Fruit fly (Drosophila melanogaster) whole organism, embryonic: ENCODE data around the gene CG6470.

Source experiments
- B-H1 ChIP-seq: fragments of 200-800 bp; sonication (Bioruptor generic); IDR thresholded peaks from 3 replicates; pipeline ENCODE4 v1.3.6; 2022; ENCODE audit warnings: missing biosample characterization, missing genetic modification characterization
- CG10543 ChIP-seq: fragments of 200-800 bp; sonication (Bioruptor generic); optimal IDR thresholded peaks from 3 replicates; lab custom pipeline; 2017; ENCODE audit warnings: missing biosample characterization, mild to moderate bottlenecking, missing genetic modification characterization, moderate library complexity
- CG15514 ChIP-seq: fragments of 200-800 bp; sonication (Bioruptor generic); optimal IDR thresholded peaks from 3 replicates; lab custom pipeline; 2017; ENCODE audit warnings: missing biosample characterization, missing genetic modification characterization, mild to moderate bottlenecking, moderate library complexity, missing genetic modification reagents
- CG15601 ChIP-seq: fragments of 200-800 bp; sonication (Bioruptor generic); optimal IDR thresholded peaks from 3 replicates; lab custom pipeline; 2019; ENCODE audit warnings: missing biosample characterization, mild to moderate bottlenecking, missing genetic modification characterization, moderate library complexity
- CG1602 ChIP-seq: fragments of 200-800 bp; sonication (Bioruptor generic); optimal IDR thresholded peaks from 3 replicates; lab custom pipeline; 2016; ENCODE audit warnings: missing biosample characterization, missing genetic modification characterization
- CG1603 ChIP-seq: fragments of 200-800 bp; sonication (Bioruptor generic); optimal IDR thresholded peaks from 2 replicates; lab custom pipeline; 2019; ENCODE audit warnings: missing biosample characterization, mild to moderate bottlenecking, missing genetic modification characterization, moderate library complexity
- CG1647 ChIP-seq: fragments of 200-800 bp; sonication (Bioruptor generic); optimal IDR thresholded peaks from 3 replicates; lab custom pipeline; 2016; ENCODE audit warnings: missing biosample characterization, missing genetic modification characterization
- CG17328 ChIP-seq: fragments of 200-800 bp; sonication (Bioruptor generic); IDR thresholded peaks from 2 replicates; pipeline ENCODE4 v1.3.6; 2022; ENCODE audit warnings: missing biosample characterization, missing genetic modification characterization
- CG17359 ChIP-seq: fragments of 200-800 bp; sonication (Bioruptor generic); optimal IDR thresholded peaks from 3 replicates; lab custom pipeline; 2018; ENCODE audit warnings: missing biosample characterization, mild to moderate bottlenecking, missing genetic modification characterization, moderate library complexity
- CG17385 ChIP-seq: fragments of 200-800 bp; sonication (Bioruptor generic); optimal IDR thresholded peaks from 3 replicates; lab custom pipeline; 2018; ENCODE audit warnings: missing biosample characterization, mild to moderate bottlenecking, missing genetic modification characterization
- CG17829 ChIP-seq: fragments of 200-800 bp; optimal IDR thresholded peaks from 2 replicates; lab custom pipeline; 2019; ENCODE audit warnings: missing biosample characterization, mild to moderate bottlenecking, missing genetic modification characterization, moderate library complexity
- CG18262 ChIP-seq: fragments of 200-800 bp; optimal IDR thresholded peaks from 3 replicates; lab custom pipeline; 2019; ENCODE audit warnings: missing biosample characterization, mild to moderate bottlenecking, missing genetic modification characterization, moderate library complexity
- CG18764 ChIP-seq: fragments of 200-800 bp; sonication (Bioruptor generic); optimal IDR thresholded peaks from 3 replicates; lab custom pipeline; 2016; ENCODE audit warnings: missing biosample characterization, missing genetic modification characterization
- CG3065 ChIP-seq: fragments of 200-800 bp; sonication (Bioruptor generic); optimal IDR thresholded peaks from 2 replicates; lab custom pipeline; 2016; ENCODE audit warnings: missing biosample characterization, missing genetic modification characterization
- CG34422 ChIP-seq: fragments of 200-800 bp; sonication (Bioruptor generic); IDR thresholded peaks from 3 replicates; pipeline ENCODE4 v1.3.6; 2022; ENCODE audit warnings: missing biosample characterization, missing genetic modification characterization
- CG6654 ChIP-seq: fragments of 200-800 bp; sonication (Bioruptor generic); optimal IDR thresholded peaks from 2 replicates; lab custom pipeline; 2017; ENCODE audit warnings: missing biosample characterization, mild to moderate bottlenecking, missing genetic modification characterization
- CG6791 ChIP-seq: fragments of 200-800 bp; sonication (Bioruptor generic); IDR thresholded peaks from 3 replicates; pipeline ENCODE4 v1.3.6; 2022; ENCODE audit warnings: missing biosample characterization, missing genetic modification characterization; ENCODE audit not compliant: partially characterized antibody
- CG8924 ChIP-seq: fragments of 200-800 bp; optimal IDR thresholded peaks from 3 replicates; lab custom pipeline; 2019; ENCODE audit warnings: missing biosample characterization, mild to moderate bottlenecking, missing genetic modification characterization, moderate library complexity
- D19A ChIP-seq: fragments of 200-800 bp; optimal IDR thresholded peaks from 3 replicates; lab custom pipeline; 2019; ENCODE audit warnings: missing biosample characterization, mild to moderate bottlenecking, missing genetic modification characterization, moderate library complexity
- Deaf1 ChIP-seq: fragments of 200-800 bp; optimal IDR thresholded peaks from 3 replicates; lab custom pipeline; 2019; ENCODE audit warnings: missing biosample characterization, mild to moderate bottlenecking, missing genetic modification characterization, moderate library complexity
- Dip2 ChIP-seq: fragments of 200-800 bp; sonication (Bioruptor generic); IDR thresholded peaks from 2 replicates; pipeline ENCODE4 v1.3.6; 2022; ENCODE audit warnings: missing biosample characterization, missing genetic modification characterization
- Dll ChIP-seq: fragments of 200-800 bp; sonication (Bioruptor generic); IDR thresholded peaks from 4 replicates; pipeline ENCODE4 v1.3.6; 2022; ENCODE audit warnings: missing biosample characterization, missing genetic modification characterization; ENCODE audit not compliant: partially characterized antibody
- Doc2 ChIP-seq: fragments of 200-800 bp; sonication (Bioruptor generic); IDR thresholded peaks from 2 replicates; pipeline ENCODE4 v1.3.6; 2022; ENCODE audit warnings: missing biosample characterization, missing genetic modification characterization
- Dref ChIP-seq: fragments of 200-800 bp; sonication (Bioruptor generic); IDR thresholded peaks from 2 replicates; pipeline ENCODE4 v1.3.6; 2022; ENCODE audit warnings: missing biosample characterization, missing genetic modification characterization
- Eip74EF ChIP-seq, 2 experiments: fragments of 200-800 bp in 1 of 2; fragments of >200 bp in 1 of 2; sonication (Bioruptor generic) in 1 of 2; optimal IDR thresholded peaks; 2 replicates each; lab custom pipeline; 2017 to 2019; ENCODE audit warnings: missing biosample characterization in 2 of 2, missing genetic modification characterization in 2 of 2, mild to moderate bottlenecking in 1 of 2, moderate library complexity in 1 of 2
- Myb ChIP-seq: fragments of 200-800 bp; sonication (Bioruptor generic); optimal IDR thresholded peaks from 2 replicates; lab custom pipeline; 2016; ENCODE audit warnings: missing biosample characterization, missing genetic modification characterization
- NC2β ChIP-seq: fragments of 200-800 bp; sonication (Bioruptor generic); optimal IDR thresholded peaks from 2 replicates; lab custom pipeline; 2016; ENCODE audit warnings: missing biosample characterization, missing genetic modification characterization
- Nf-YB ChIP-seq: fragments of 200-800 bp; sonication (Bioruptor generic); optimal IDR thresholded peaks from 3 replicates; lab custom pipeline; 2019; ENCODE audit warnings: missing biosample characterization, mild to moderate bottlenecking, missing genetic modification characterization, moderate library complexity
- Nf-YC ChIP-seq: fragments of 200-800 bp; optimal IDR thresholded peaks from 3 replicates; lab custom pipeline; 2019; ENCODE audit warnings: missing biosample characterization, mild to moderate bottlenecking, missing genetic modification characterization, moderate library complexity
- Sry-δ ChIP-seq: fragments of 200-800 bp; sonication (Bioruptor generic); optimal IDR thresholded peaks from 2 replicates; lab custom pipeline; 2016; ENCODE audit warnings: missing biosample characterization, missing genetic modification characterization
- Stat92E ChIP-seq, 3 experiments: fragments of >200 bp in 2 of 3; fragments of 200-800 bp in 1 of 3; sonication (Bioruptor generic) in 1 of 3; optimal IDR thresholded peaks; 2 replicates each; lab custom pipeline; 2017 to 2019; ENCODE audit warnings: missing biosample characterization in 3 of 3, missing genetic modification characterization in 3 of 3, mild to moderate bottlenecking in 1 of 3, moderate library complexity in 1 of 3
- YL-1 ChIP-seq: fragments of 200-800 bp; sonication (Bioruptor generic); optimal IDR thresholded peaks from 3 replicates; lab custom pipeline; 2017; ENCODE audit warnings: missing biosample characterization, mild to moderate bottlenecking, missing genetic modification characterization
- bbx ChIP-seq: fragments of 200-800 bp; sonication (Bioruptor generic); IDR thresholded peaks from 2 replicates; pipeline ENCODE4 v1.3.6; 2022; ENCODE audit warnings: missing biosample characterization, missing genetic modification characterization; ENCODE audit not compliant: partially characterized antibody
- danr ChIP-seq: fragments of 200-800 bp; sonication (Bioruptor generic); IDR thresholded peaks from 2 replicates; pipeline ENCODE4 v1.3.6; 2022; ENCODE audit warnings: missing biosample characterization, missing genetic modification characterization
- gsb-n ChIP-seq: fragments of 200-800 bp; sonication (Bioruptor generic); optimal IDR thresholded peaks from 3 replicates; lab custom pipeline; 2018; ENCODE audit warnings: missing biosample characterization, mild to moderate bottlenecking, missing genetic modification characterization
- hkb ChIP-seq, 2 experiments: fragments of 200-800 bp in 1 of 2; fragments of >200 bp in 1 of 2; sonication (Bioruptor generic) in 1 of 2; IDR thresholded peaks in 1 of 2; optimal IDR thresholded peaks in 1 of 2; 2 replicates each; pipeline versions ENCODE4 v1.3.6 to Lab custom; 2017 to 2022; ENCODE audit warnings: missing biosample characterization in 1 of 2, missing genetic modification characterization in 1 of 2
- insv ChIP-seq, 2 experiments: fragments of 200-800 bp; sonication (Bioruptor generic); optimal IDR thresholded peaks; 3 replicates each; lab custom pipeline; 2016 to 2018; ENCODE audit warnings: missing biosample characterization in 2 of 2, missing genetic modification characterization in 2 of 2
- kni ChIP-seq: fragments of 200-800 bp; sonication (Bioruptor generic); optimal IDR thresholded peaks from 3 replicates; lab custom pipeline; 2017; ENCODE audit warnings: mild to moderate bottlenecking, missing biosample characterization, missing genetic modification reagents, missing genetic modification characterization
- oc ChIP-seq: fragments of 200-800 bp; sonication (Bioruptor generic); optimal IDR thresholded peaks from 2 replicates; lab custom pipeline; 2018; ENCODE audit warnings: missing biosample characterization, mild to moderate bottlenecking, missing genetic modification characterization, moderate library complexity
- scrt ChIP-seq: fragments of 200-800 bp; sonication (Bioruptor generic); optimal IDR thresholded peaks from 2 replicates; lab custom pipeline; 2018; ENCODE audit warnings: missing biosample characterization, mild to moderate bottlenecking, missing genetic modification characterization, moderate library complexity
- seq ChIP-seq: fragments of 200-800 bp; sonication (Bioruptor generic); IDR thresholded peaks from 2 replicates; pipeline ENCODE4 v1.3.6; 2022; ENCODE audit warnings: missing biosample characterization, missing genetic modification characterization
- sqz ChIP-seq: fragments of 200-800 bp; sonication (Bioruptor generic); optimal IDR thresholded peaks from 3 replicates; lab custom pipeline; 2018; ENCODE audit warnings: missing biosample characterization, mild to moderate bottlenecking, missing genetic modification characterization
- wek ChIP-seq: fragments of 200-800 bp; sonication (Bioruptor generic); optimal IDR thresholded peaks from 3 replicates; lab custom pipeline; 2018; ENCODE audit warnings: missing biosample characterization, mild to moderate bottlenecking, missing genetic modification characterization, moderate library complexity
- zen2 ChIP-seq: fragments of 200-800 bp; sonication (Bioruptor generic); IDR thresholded peaks from 3 replicates; pipeline ENCODE4 v1.3.6; 2022; ENCODE audit warnings: missing biosample characterization, missing genetic modification characterization; ENCODE audit not compliant: partially characterized antibody

Gene CG6470

DNA sequence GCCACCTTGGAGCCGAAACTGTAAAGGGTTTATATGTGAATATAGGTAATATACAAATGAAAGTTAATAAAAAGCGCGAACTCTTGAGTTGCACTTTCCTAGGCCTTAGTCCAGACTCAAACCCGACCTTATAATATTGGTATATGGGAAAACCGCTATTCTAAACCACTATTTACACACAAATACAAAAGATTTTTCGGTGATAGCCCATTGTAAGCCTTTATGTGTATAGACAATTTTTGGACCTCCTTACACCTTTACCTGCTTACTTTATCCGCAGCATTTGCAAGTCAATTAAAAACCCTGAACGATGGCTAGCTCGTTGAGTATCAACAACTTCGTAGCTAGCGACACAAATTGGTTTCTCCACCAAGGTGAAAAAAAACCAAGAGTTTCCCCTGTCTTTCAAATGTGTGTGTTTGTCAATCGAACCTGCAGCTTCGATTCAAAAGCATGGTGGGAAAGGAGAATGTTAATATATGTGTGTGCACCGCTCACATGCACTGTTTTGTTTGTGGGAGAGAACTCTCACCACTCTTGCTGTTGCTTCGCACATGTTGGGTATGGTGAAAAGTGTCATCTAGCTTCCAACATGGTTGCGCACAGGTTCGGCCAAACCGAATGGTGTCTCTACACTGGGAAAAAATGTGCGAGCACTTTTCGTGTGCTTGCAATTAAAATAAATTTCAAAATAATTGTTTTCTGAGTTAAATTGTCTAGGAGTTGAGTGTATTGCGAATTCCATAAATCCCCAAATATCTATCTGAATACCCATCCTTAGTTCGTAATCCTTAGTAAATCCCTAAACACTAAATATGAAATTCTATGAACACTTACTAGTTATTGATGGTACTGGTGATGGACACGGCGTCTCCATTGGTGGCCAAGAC, 7.8 kb downstream of the CG6470 start (continued):
- TF ChIP-seq hkb (optimal IDR thresholded peaks at IDR 0.05; lab: Kevin White, UChicago) = no peak
- TF ChIP-seq hkb (GFP tag; IDR thresholded peaks at IDR 0.05; lab: Robert Waterston, UW) = peak; percentile 95
- TF ChIP-seq gsb-n (tag; lab: Kevin White, UChicago) = peak; percentile 49
- peak; percentile 10; the same call in 1 of the 2 replicates for TF ChIP-seq danr
- no peak for TF ChIP-seq Dll
- TF ChIP-seq Myb = peak; percentile 49

DNA sequence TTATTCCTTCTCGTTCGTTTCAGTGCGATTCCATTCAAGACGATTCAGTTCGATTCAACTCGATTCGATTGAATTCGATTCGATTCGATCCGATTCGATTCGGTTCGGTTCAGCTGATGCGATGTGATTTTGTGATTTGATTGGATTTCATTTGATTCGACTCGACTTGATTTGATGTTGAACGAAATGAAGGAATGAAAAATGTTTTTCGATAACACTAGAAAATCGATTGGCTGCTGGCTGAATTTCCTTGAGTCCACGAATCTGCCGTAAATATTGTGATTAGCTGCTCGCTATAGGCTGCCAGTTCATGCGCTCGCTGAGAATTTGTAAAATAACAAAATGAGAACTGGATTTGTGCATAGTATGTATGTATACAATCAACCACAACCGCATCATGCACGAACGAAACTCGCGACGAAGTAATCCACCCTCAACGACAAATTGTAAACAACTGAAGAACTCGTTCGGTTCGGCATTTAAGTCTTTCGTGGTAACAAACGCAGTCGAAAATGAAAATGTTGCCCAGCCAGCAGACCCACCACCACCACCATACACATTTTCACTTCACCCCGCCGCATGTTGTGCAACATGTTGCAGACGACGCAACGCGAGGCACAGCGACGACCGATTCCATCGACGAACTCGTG, 9.6 kb downstream of the CG6470 start, which contains the start of gene Wnt5:
Gene Wnt5, minus strand, starts transcription at position 458 of the 650 bp plus-strand sequence.
- peak; percentile 96 for TF ChIP-seq CG15601
- peak; percentile 66 for TF ChIP-seq CG8924 (tag; lab: Kevin White, UChicago)
- TF ChIP-seq Dip2 (GFP tag; lab: Robert Waterston, UW) = no peak
- peak; percentile 40; the same call in 1 of the 2 replicates for TF ChIP-seq seq
- TF ChIP-seq CG1647 = no peak
- no peak for TF ChIP-seq scrt (GFP tag; lab: Kevin White, UChicago)
- TF ChIP-seq sqz (GFP tag; lab: Kevin White, UChicago) = peak; percentile 49
- TF ChIP-seq B-H1 (GFP tag; lab: Robert Waterston, UW) = no peak
- peak in 1 of 2 experiments; percentile 2 for TF ChIP-seq Eip74EF (GFP tag; optimal IDR thresholded peaks at IDR 0.05; lab: Kevin White, UChicago)
- TF ChIP-seq insv (GFP tag; optimal IDR thresholded peaks at IDR 0.05; lab: Kevin White, UChicago) = peak in 1 of 2 experiments; percentile 29
- peak; percentile 43 for TF ChIP-seq YL-1 (GFP tag; lab: Kevin White, UChicago)
- peak; percentile 16 for TF ChIP-seq D19A (tag; lab: Kevin White, UChicago)
- no peak for TF ChIP-seq CG1602 (GFP tag; lab: Kevin White, UChicago)
- TF ChIP-seq kni (GFP tag; lab: Kevin White, UChicago) = peak; percentile 47
- TF ChIP-seq CG17829 = peak; percentile 37
- TF ChIP-seq wek (GFP tag; lab: Kevin White, UChicago) = peak; percentile 32
- peak; percentile 62 for TF ChIP-seq gsb-n (tag; lab: Kevin White, UChicago)
- no peak for TF ChIP-seq CG18764 (GFP tag; lab: Kevin White, UChicago)
- TF ChIP-seq CG6791 (GFP tag; lab: Robert Waterston, UW) = 0 out of 3 replicates have a peak, but pooled peaks have one; percentile 22
- peak; percentile 17 for TF ChIP-seq CG17359
- no peak for TF ChIP-seq Doc2
- TF ChIP-seq oc (tag; lab: Kevin White, UChicago) = peak; percentile 10
- TF ChIP-seq Nf-YC (tag; lab: Kevin White, UChicago) = peak; percentile 34
- peak; percentile 57 for TF ChIP-seq bbx (GFP tag; lab: Robert Waterston, UW)
- TF ChIP-seq Nf-YB (GFP tag; lab: Kevin White, UChicago) = peak; percentile 4
- TF ChIP-seq CG17385 (GFP tag; lab: Kevin White, UChicago) = peak; percentile 38
- no peak for TF ChIP-seq CG3065 (GFP tag; lab: Kevin White, UChicago)
- TF ChIP-seq CG17328 = 0 out of 2 replicates have a peak, but pooled peaks have one; percentile 6
- TF ChIP-seq CG10543 (GFP tag; lab: Kevin White, UChicago) = peak; percentile 24
- peak; percentile 12 for TF ChIP-seq Sry-δ
- peak; percentile 92 for TF ChIP-seq Deaf1 (tag; lab: Kevin White, UChicago)
- peak; percentile 26; the same call in 1 of the 3 replicates for TF ChIP-seq CG34422 (GFP tag; lab: Robert Waterston, UW)
- TF ChIP-seq Stat92E (GFP tag; optimal IDR thresholded peaks at IDR 0.05; lab: Kevin White, UChicago) = peak in 1 of 3 experiments; percentile 61
- peak; percentile 12 for TF ChIP-seq CG18262 (tag; lab: Kevin White, UChicago)
- TF ChIP-seq CG15514 (GFP tag; lab: Kevin White, UChicago) = peak; percentile 40
- peak; percentile 37 for TF ChIP-seq CG1603 (tag; lab: Kevin White, UChicago)
- 0 out of 2 replicates have a peak, but pooled peaks have one; percentile 21 for TF ChIP-seq Dref (GFP tag; lab: Robert Waterston, UW)
- no peak for TF ChIP-seq CG6654
- no peak for TF ChIP-seq zen2
- no peak for TF ChIP-seq NC2β (GFP tag; lab: Kevin White, UChicago)
